Fruit fly (Drosophila melanogaster) whole organism, embryonic: ENCODE measurements around the gene mag.

Source experiments
- B-H2 ChIP-seq: fragments of 200-800 bp; sonication (Bioruptor generic); optimal IDR thresholded peaks from 2 replicates; lab custom pipeline; 2018; ENCODE audit warnings: missing biosample characterization, mild to moderate bottlenecking, missing genetic modification characterization
- BEAF-32 ChIP-seq: fragments of 200-800 bp; sonication (Bioruptor generic); optimal IDR thresholded peaks from 3 replicates; lab custom pipeline; 2017; ENCODE audit warnings: missing biosample characterization, missing genetic modification characterization, mild to moderate bottlenecking, moderate library complexity, missing genetic modification reagents
- Bteb2 ChIP-seq: fragments of 200-800 bp; sonication (Bioruptor generic); optimal IDR thresholded peaks from 2 replicates; lab custom pipeline; 2016; ENCODE audit warnings: missing biosample characterization, missing genetic modification characterization
- CG10147 ChIP-seq: fragments of 200-800 bp; sonication (Bioruptor generic); optimal IDR thresholded peaks from 2 replicates; lab custom pipeline; 2019; ENCODE audit warnings: missing biosample characterization, mild to moderate bottlenecking, missing genetic modification characterization, moderate library complexity
- CG10431 ChIP-seq: fragments of 200-800 bp; sonication (Bioruptor generic); optimal IDR thresholded peaks from 3 replicates; lab custom pipeline; 2018; ENCODE audit warnings: missing biosample characterization, mild to moderate bottlenecking, missing genetic modification characterization
- CG10462 ChIP-seq: fragments of 200-800 bp; sonication (Bioruptor generic); optimal IDR thresholded peaks from 2 replicates; lab custom pipeline; 2016; ENCODE audit warnings: missing biosample characterization, missing genetic modification characterization
- CG10543 ChIP-seq: fragments of 200-800 bp; sonication (Bioruptor generic); optimal IDR thresholded peaks from 3 replicates; lab custom pipeline; 2017; ENCODE audit warnings: missing biosample characterization, mild to moderate bottlenecking, missing genetic modification characterization, moderate library complexity
- CG12659 ChIP-seq: fragments of 200-800 bp; sonication (Bioruptor generic); optimal IDR thresholded peaks from 3 replicates; lab custom pipeline; 2017; ENCODE audit warnings: mild to moderate bottlenecking, missing biosample characterization, missing genetic modification reagents, missing genetic modification characterization
- CG13123 ChIP-seq: fragments of 200-800 bp; sonication (Bioruptor generic); optimal IDR thresholded peaks from 2 replicates; lab custom pipeline; 2016; ENCODE audit warnings: missing biosample characterization, missing genetic modification characterization
- CG14441 ChIP-seq: fragments of 200-800 bp; sonication (Bioruptor generic); IDR thresholded peaks from 2 replicates; pipeline ENCODE4 v1.3.6; 2022; ENCODE audit warnings: missing biosample characterization, missing genetic modification characterization
- CG15479 ChIP-seq: fragments of 200-800 bp; sonication (Bioruptor generic); optimal IDR thresholded peaks from 3 replicates; lab custom pipeline; 2019; ENCODE audit warnings: missing biosample characterization, mild to moderate bottlenecking, missing genetic modification characterization, moderate library complexity
- CG16779 ChIP-seq: fragments of 200-800 bp; sonication (Bioruptor generic); IDR thresholded peaks from 2 replicates; pipeline ENCODE4 v1.3.6; 2022; ENCODE audit warnings: missing biosample characterization, missing genetic modification characterization
- CG17359 ChIP-seq: fragments of 200-800 bp; sonication (Bioruptor generic); optimal IDR thresholded peaks from 3 replicates; lab custom pipeline; 2018; ENCODE audit warnings: missing biosample characterization, mild to moderate bottlenecking, missing genetic modification characterization, moderate library complexity
- CG18011 ChIP-seq: fragments of 200-800 bp; sonication (Bioruptor generic); optimal IDR thresholded peaks from 2 replicates; lab custom pipeline; 2017; ENCODE audit warnings: missing biosample characterization, missing genetic modification characterization, mild to moderate bottlenecking, moderate library complexity, missing genotype
- CG2875 ChIP-seq: fragments of 200-800 bp; sonication (Bioruptor generic); optimal IDR thresholded peaks from 2 replicates; lab custom pipeline; 2017; ENCODE audit warnings: missing biosample characterization, mild to moderate bottlenecking, missing genetic modification characterization, missing genetic modification reagents
- CG31224 ChIP-seq: fragments of 200-800 bp; sonication (Bioruptor generic); IDR thresholded peaks from 2 replicates; pipeline ENCODE4 v1.3.6; 2022; ENCODE audit warnings: missing biosample characterization, missing genetic modification characterization
- CG3281 ChIP-seq: fragments of 200-800 bp; sonication (Bioruptor generic); optimal IDR thresholded peaks from 3 replicates; lab custom pipeline; 2017; ENCODE audit warnings: missing biosample characterization, mild to moderate bottlenecking, missing genetic modification characterization
- CG33557 ChIP-seq: fragments of 200-800 bp; sonication (Bioruptor generic); optimal IDR thresholded peaks from 2 replicates; lab custom pipeline; 2019; ENCODE audit warnings: missing biosample characterization, mild to moderate bottlenecking, missing genetic modification characterization, moderate library complexity
- CG3407 ChIP-seq: fragments of 200-800 bp; sonication (Bioruptor generic); optimal IDR thresholded peaks from 2 replicates; lab custom pipeline; 2018; ENCODE audit warnings: missing biosample characterization, mild to moderate bottlenecking, missing genetic modification characterization
- CG42726 ChIP-seq: fragments of 200-800 bp; sonication (Bioruptor generic); IDR thresholded peaks from 2 replicates; pipeline ENCODE4 v1.3.6; 2022; ENCODE audit warnings: missing biosample characterization, missing genetic modification characterization; ENCODE audit not compliant: partially characterized antibody
- CG7839 ChIP-seq: fragments of 200-800 bp; sonication (Bioruptor generic); optimal IDR thresholded peaks from 3 replicates; lab custom pipeline; 2018; ENCODE audit warnings: missing biosample characterization, mild to moderate bottlenecking, missing genetic modification characterization, moderate library complexity
- CG8281 ChIP-seq: fragments of 200-800 bp; sonication (Bioruptor generic); optimal IDR thresholded peaks from 2 replicates; lab custom pipeline; 2018; ENCODE audit warnings: missing biosample characterization, mild to moderate bottlenecking, missing genetic modification characterization, moderate library complexity
- CG8924 ChIP-seq: fragments of 200-800 bp; optimal IDR thresholded peaks from 3 replicates; lab custom pipeline; 2019; ENCODE audit warnings: missing biosample characterization, mild to moderate bottlenecking, missing genetic modification characterization, moderate library complexity
- CG9932 ChIP-seq: fragments of 200-800 bp; sonication (Bioruptor generic); IDR thresholded peaks from 2 replicates; pipeline ENCODE4 v1.3.6; 2022; ENCODE audit warnings: missing biosample characterization, missing genetic modification characterization
- CrebB ChIP-seq: fragments of 200-800 bp; sonication (Bioruptor generic); optimal IDR thresholded peaks from 3 replicates; lab custom pipeline; 2018; ENCODE audit warnings: missing biosample characterization, mild to moderate bottlenecking, missing genetic modification characterization
- Deaf1 ChIP-seq: fragments of 200-800 bp; optimal IDR thresholded peaks from 3 replicates; lab custom pipeline; 2019; ENCODE audit warnings: missing biosample characterization, mild to moderate bottlenecking, missing genetic modification characterization, moderate library complexity
- ERR ChIP-seq: fragments of 200-800 bp; sonication (Bioruptor generic); optimal IDR thresholded peaks from 2 replicates; lab custom pipeline; 2016; ENCODE audit warnings: missing biosample characterization, missing genetic modification characterization
- Elba2 ChIP-seq: fragments of 200-800 bp; sonication (Bioruptor generic); optimal IDR thresholded peaks from 3 replicates; lab custom pipeline; 2016; ENCODE audit warnings: missing biosample characterization, missing genetic modification characterization
- Ets97D ChIP-seq: fragments of 200-800 bp; sonication (Bioruptor generic); optimal IDR thresholded peaks from 3 replicates; lab custom pipeline; 2016; ENCODE audit warnings: missing biosample characterization, missing genetic modification characterization
- Lim3 ChIP-seq: fragments of 200-800 bp; sonication (Bioruptor generic); IDR thresholded peaks from 2 replicates; pipeline ENCODE4 v1.3.6; 2022; ENCODE audit warnings: missing biosample characterization, missing genetic modification characterization
- Nf-YC ChIP-seq: fragments of 200-800 bp; optimal IDR thresholded peaks from 3 replicates; lab custom pipeline; 2019; ENCODE audit warnings: missing biosample characterization, mild to moderate bottlenecking, missing genetic modification characterization, moderate library complexity
- Ptx1 ChIP-seq: fragments of 200-800 bp; sonication (Bioruptor generic); IDR thresholded peaks from 2 replicates; pipeline ENCODE4 v1.3.6; 2022; ENCODE audit warnings: missing biosample characterization, missing genetic modification characterization
- Sox100B ChIP-seq: fragments of 200-800 bp; sonication (Bioruptor generic); optimal IDR thresholded peaks from 3 replicates; lab custom pipeline; 2018; ENCODE audit warnings: missing biosample characterization, mild to moderate bottlenecking, missing genetic modification characterization
- Sox102F ChIP-seq: fragments of 200-800 bp; sonication (Bioruptor generic); optimal IDR thresholded peaks from 2 replicates; lab custom pipeline; 2018; ENCODE audit warnings: missing biosample characterization, mild to moderate bottlenecking, missing genetic modification characterization, moderate library complexity
- YL-1 ChIP-seq: fragments of 200-800 bp; sonication (Bioruptor generic); optimal IDR thresholded peaks from 3 replicates; lab custom pipeline; 2017; ENCODE audit warnings: missing biosample characterization, mild to moderate bottlenecking, missing genetic modification characterization
- aop ChIP-seq: fragments of 200-800 bp; sonication (Bioruptor generic); IDR thresholded peaks from 2 replicates; pipeline ENCODE4 v1.3.6; 2022; ENCODE audit warnings: missing biosample characterization, missing genetic modification characterization
- ap ChIP-seq: fragments of 200-800 bp; sonication (Bioruptor generic); IDR thresholded peaks from 2 replicates; pipeline ENCODE4 v1.3.6; 2022; ENCODE audit warnings: missing biosample characterization, missing genetic modification characterization
- ase ChIP-seq: fragments of 200-800 bp; sonication (Bioruptor generic); IDR thresholded peaks from 3 replicates; pipeline ENCODE4 v1.3.6; 2022; ENCODE audit warnings: missing biosample characterization, missing genetic modification characterization
- cad ChIP-seq: fragments of >200 bp; optimal IDR thresholded peaks from 2 replicates; lab custom pipeline; 2017; ENCODE audit warnings: missing biosample characterization, missing genetic modification characterization
- chm ChIP-seq: fragments of 200-800 bp; sonication (Bioruptor generic); IDR thresholded peaks from 2 replicates; pipeline ENCODE4 v1.3.6; 2022; ENCODE audit warnings: missing biosample characterization, missing genetic modification characterization
- disco-r ChIP-seq: fragments of 200-800 bp; sonication (Bioruptor generic); optimal IDR thresholded peaks from 2 replicates; lab custom pipeline; 2016; ENCODE audit warnings: missing biosample characterization, missing genetic modification characterization
- gem ChIP-seq: fragments of 200-800 bp; sonication (Bioruptor generic); optimal IDR thresholded peaks from 2 replicates; lab custom pipeline; 2019; ENCODE audit warnings: missing biosample characterization, mild to moderate bottlenecking, missing genetic modification characterization, moderate library complexity
- ken ChIP-seq: fragments of 200-800 bp; sonication (Bioruptor generic); IDR thresholded peaks from 3 replicates; pipeline ENCODE4 v1.3.6; 2022; ENCODE audit warnings: missing biosample characterization, missing genetic modification characterization
- nau ChIP-seq: fragments of 200-800 bp; sonication (Bioruptor generic); optimal IDR thresholded peaks from 3 replicates; lab custom pipeline; 2017; ENCODE audit warnings: missing biosample characterization, mild to moderate bottlenecking, missing genetic modification characterization, missing genetic modification reagents
- oc ChIP-seq: fragments of 200-800 bp; sonication (Bioruptor generic); optimal IDR thresholded peaks from 2 replicates; lab custom pipeline; 2018; ENCODE audit warnings: missing biosample characterization, mild to moderate bottlenecking, missing genetic modification characterization, moderate library complexity
- pita ChIP-seq: fragments of 200-800 bp; sonication (Bioruptor generic); optimal IDR thresholded peaks from 2 replicates; lab custom pipeline; 2017; ENCODE audit warnings: missing biosample characterization, mild to moderate bottlenecking, missing genetic modification characterization
- sens ChIP-seq: fragments of 200-800 bp; sonication (Bioruptor generic); peaks from one replicate; lab custom pipeline; 2016; ENCODE audit warnings: missing biosample characterization, missing genetic modification characterization
- slp2 ChIP-seq: fragments of 200-800 bp; sonication (Bioruptor generic); optimal IDR thresholded peaks from 2 replicates; lab custom pipeline; 2016; ENCODE audit warnings: missing biosample characterization, missing genetic modification characterization
- so ChIP-seq: fragments of 200-800 bp; sonication (Bioruptor generic); IDR thresholded peaks from 3 replicates; pipeline ENCODE4 v1.3.6; 2022; ENCODE audit warnings: missing biosample characterization, missing genetic modification characterization
- tgo ChIP-seq: fragments of 200-800 bp; sonication (Bioruptor generic); IDR thresholded peaks from 3 replicates; pipeline ENCODE4 v1.3.6; 2022; ENCODE audit warnings: missing biosample characterization, missing genetic modification characterization
- ttk ChIP-seq: fragments of 200-800 bp; sonication (Bioruptor generic); IDR thresholded peaks from 2 replicates; pipeline ENCODE4 v2.1.2; 2022; ENCODE audit warnings: missing biosample characterization, missing genetic modification characterization

The mag gene

DNA sequence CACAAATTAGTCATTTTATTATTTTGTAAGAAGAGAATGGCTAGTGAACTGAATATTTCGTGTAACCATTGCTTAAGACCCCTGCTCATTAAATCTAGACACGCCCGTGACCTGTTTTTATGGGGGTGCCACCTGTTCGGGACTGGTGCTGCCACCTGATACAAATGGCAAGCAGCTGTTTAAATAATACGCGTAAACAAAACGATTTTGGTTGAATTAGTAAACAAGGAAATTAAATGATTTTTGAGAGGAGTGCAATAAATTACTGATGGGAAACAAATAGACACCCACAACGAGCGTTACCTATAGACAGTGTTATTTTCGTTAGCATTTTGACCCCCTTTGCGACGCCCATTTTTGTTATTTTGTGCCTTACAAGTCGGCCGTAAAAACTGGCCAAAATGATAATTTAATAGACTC is 14.3 kb downstream of the mag start (continued):
- TF ChIP-seq CG16779 (GFP tag; lab: Robert Waterston, UW): no peak
- TF ChIP-seq Bteb2 (GFP tag; lab: Kevin White, UChicago): peak; percentile 84
- TF ChIP-seq CG14441 (GFP tag; lab: Robert Waterston, UW): no peak
- TF ChIP-seq CG18011: peak; percentile 76
- TF ChIP-seq B-H2 (GFP tag; lab: Kevin White, UChicago): peak; percentile 92
- TF ChIP-seq cad (GFP tag; lab: Kevin White, UChicago): no peak
- TF ChIP-seq ase (GFP tag; lab: Robert Waterston, UW): no peak
- no peak for TF ChIP-seq CG42726 (GFP tag; lab: Robert Waterston, UW)
- TF ChIP-seq CG13123: peak; percentile 81
- TF ChIP-seq BEAF-32 (GFP tag; lab: Kevin White, UChicago): peak; percentile 31
- no peak for TF ChIP-seq so
- TF ChIP-seq slp2 (GFP tag; lab: Kevin White, UChicago): peak; percentile 73
- peak; percentile 75 for TF ChIP-seq oc (tag; lab: Kevin White, UChicago)
- TF ChIP-seq gem (tag; lab: Kevin White, UChicago): peak; percentile 92
- peak; percentile 78 for TF ChIP-seq CG10462
- TF ChIP-seq ERR: peak; percentile 60
- peak; percentile 78 for TF ChIP-seq CrebB (tag; lab: Kevin White, UChicago)
- no peak for TF ChIP-seq ap (GFP tag; lab: Robert Waterston, UW)
- TF ChIP-seq ken (GFP tag; lab: Robert Waterston, UW): no peak
- peak; percentile 94 for TF ChIP-seq CG10543 (GFP tag; lab: Kevin White, UChicago)
- no peak for TF ChIP-seq CG9932 (GFP tag; lab: Robert Waterston, UW)
- peak; percentile 68 for TF ChIP-seq CG3407 (GFP tag; lab: Kevin White, UChicago)
- no peak for TF ChIP-seq chm (GFP tag; lab: Robert Waterston, UW)
- TF ChIP-seq Lim3 (GFP tag; lab: Robert Waterston, UW): no peak
- TF ChIP-seq CG15479 (GFP tag; lab: Kevin White, UChicago): no peak
- TF ChIP-seq CG17359: peak; percentile 85
- TF ChIP-seq nau (GFP tag; lab: Kevin White, UChicago): peak; percentile 79
- peak; percentile 75 for TF ChIP-seq Sox100B (GFP tag; lab: Kevin White, UChicago)
- TF ChIP-seq YL-1 (GFP tag; lab: Kevin White, UChicago): peak; percentile 68
- peak; percentile 73 for TF ChIP-seq CG2875 (GFP tag; lab: Kevin White, UChicago)
- peak; percentile 62 for TF ChIP-seq Deaf1 (tag; lab: Kevin White, UChicago)
- TF ChIP-seq CG8924: peak; percentile 91
- peak; percentile 85 for TF ChIP-seq CG7839
- TF ChIP-seq Sox102F (GFP tag; lab: Kevin White, UChicago): peak; percentile 83
- TF ChIP-seq tgo (GFP tag; lab: Robert Waterston, UW): no peak
- TF ChIP-seq CG10431 (GFP tag; lab: Kevin White, UChicago): peak; percentile 33
- no peak for TF ChIP-seq Ptx1 (GFP tag; lab: Robert Waterston, UW)
- TF ChIP-seq disco-r (GFP tag; lab: Kevin White, UChicago): peak; percentile 29
- TF ChIP-seq CG8281 (tag; lab: Kevin White, UChicago): peak; percentile 62
- TF ChIP-seq pita (GFP tag; lab: Kevin White, UChicago): no peak
- peak; percentile 36 for TF ChIP-seq Elba2 (GFP tag; lab: Kevin White, UChicago)
- peak; percentile 77 for TF ChIP-seq CG10147 (GFP tag; lab: Kevin White, UChicago)
- peak; percentile 79 for TF ChIP-seq sens
- TF ChIP-seq Ets97D (GFP tag; lab: Kevin White, UChicago): peak; percentile 85
- no peak for TF ChIP-seq aop
- TF ChIP-seq CG33557: peak; percentile 69
- TF ChIP-seq Nf-YC: peak; percentile 81
- no peak for TF ChIP-seq CG31224 (GFP tag; lab: Robert Waterston, UW)
- peak; percentile 88 for TF ChIP-seq CG3281 (GFP tag; lab: Kevin White, UChicago)
- TF ChIP-seq CG12659 (GFP tag; lab: Kevin White, UChicago): peak; percentile 92
- no peak for TF ChIP-seq ttk (GFP tag; lab: Robert Waterston, UW)
